Worm (Caenorhabditis elegans) whole organism, L2 larva: Measurements from ENCODE around the gene ZC196.4.

Experiments
- aly-2 ChIP-seq: fragments of 150-350 bp; optimal IDR thresholded peaks from 2 replicates; lab custom pipeline; 2014; ENCODE audit warnings: missing biosample characterization, missing genetic modification characterization
- ceh-16 ChIP-seq: fragments of 150-350 bp; optimal IDR thresholded peaks from 2 replicates; lab custom pipeline; 2014; ENCODE audit warnings: missing biosample characterization, missing genetic modification characterization
- gmeb-1 ChIP-seq: fragments of 150-350 bp; optimal IDR thresholded peaks from 2 replicates; lab custom pipeline; 2014; ENCODE audit warnings: missing biosample characterization, missing genetic modification characterization
- lin-11 ChIP-seq: fragments of 150-350 bp; sonication (generic microtip); optimal IDR thresholded peaks from 2 replicates; lab custom pipeline; 2014; ENCODE audit warnings: missing biosample characterization, missing genetic modification characterization, inconsistent platforms, mixed read lengths
- lin-13 ChIP-seq: fragments of 150-350 bp; optimal IDR thresholded peaks from 2 replicates; lab custom pipeline; 2014; ENCODE audit warnings: missing biosample characterization, missing genetic modification reagents, missing genetic modification characterization
- nhr-10 ChIP-seq: sonication (generic microtip); optimal IDR thresholded peaks from 2 replicates; lab custom pipeline; 2017; ENCODE audit warnings: missing biosample characterization, missing genetic modification characterization
- nhr-11 ChIP-seq: fragments of 150-350 bp; optimal IDR thresholded peaks from 2 replicates; lab custom pipeline; 2014; ENCODE audit warnings: missing biosample characterization, missing genetic modification characterization
- nhr-237 ChIP-seq: fragments of 150-350 bp; optimal IDR thresholded peaks from 2 replicates; lab custom pipeline; 2014; ENCODE audit warnings: missing biosample characterization, missing genetic modification characterization
- skn-1 ChIP-seq: sonication (generic microtip); optimal IDR thresholded peaks from 2 replicates; lab custom pipeline; 2017; ENCODE audit warnings: missing biosample characterization, missing genetic modification characterization
- snpc-4 ChIP-seq: fragments of 150-350 bp; optimal IDR thresholded peaks from 2 replicates; lab custom pipeline; 2014; ENCODE audit warnings: missing biosample characterization, missing genetic modification characterization

ce11 chrV:8727077-8727476, 5.8 kb upstream of the ZC196.4 start, which contains the start of gene ZC196.9:
- TF ChIP-seq snpc-4 (tag; lab: Kevin White, UChicago) (no peak), aly-2 (tag; lab: Kevin White, UChicago) (no peak), gmeb-1 (tag; lab: Kevin White, UChicago) (no peak), ceh-16 (no peak), lin-11 (tag; lab: Kevin White, UChicago) (no peak), skn-1 (tag; lab: Kevin White, UChicago) (no peak), nhr-10 (no peak), nhr-237 (tag; lab: Kevin White, UChicago) (no peak), lin-13 (no peak), nhr-11 (tag; lab: Kevin White, UChicago) (no peak)
